Fruit fly (Drosophila melanogaster) whole organism, embryonic: ENCODE measurements around the gene CG33489.

Experiments used
- B-H1 ChIP-seq: fragments of 200-800 bp; sonication (Bioruptor generic); IDR thresholded peaks from 3 replicates; pipeline ENCODE4 v1.3.6; 2022; ENCODE audit warnings: missing biosample characterization, missing genetic modification characterization
- Bteb2 ChIP-seq: fragments of 200-800 bp; sonication (Bioruptor generic); optimal IDR thresholded peaks from 2 replicates; lab custom pipeline; 2016; ENCODE audit warnings: missing biosample characterization, missing genetic modification characterization
- CG10267 ChIP-seq: fragments of 200-800 bp; sonication (Bioruptor generic); optimal IDR thresholded peaks from 2 replicates; lab custom pipeline; 2018; ENCODE audit warnings: missing biosample characterization, mild to moderate bottlenecking, missing genetic modification characterization, moderate library complexity
- CG12104 ChIP-seq: fragments of 200-800 bp; sonication (Bioruptor generic); optimal IDR thresholded peaks from 3 replicates; lab custom pipeline; 2016; ENCODE audit warnings: missing biosample characterization, missing genetic modification characterization
- CG12299 ChIP-seq: fragments of 200-800 bp; sonication (Bioruptor generic); optimal IDR thresholded peaks from 2 replicates; lab custom pipeline; 2018; ENCODE audit warnings: missing biosample characterization, mild to moderate bottlenecking, missing genetic modification characterization
- CG12391 ChIP-seq: fragments of 200-800 bp; sonication (Bioruptor generic); optimal IDR thresholded peaks from 3 replicates; lab custom pipeline; 2018; ENCODE audit warnings: missing biosample characterization, mild to moderate bottlenecking, missing genetic modification characterization, moderate library complexity
- CG12659 ChIP-seq: fragments of 200-800 bp; sonication (Bioruptor generic); optimal IDR thresholded peaks from 3 replicates; lab custom pipeline; 2017; ENCODE audit warnings: mild to moderate bottlenecking, missing biosample characterization, missing genetic modification reagents, missing genetic modification characterization
- CG15269 ChIP-seq: fragments of 200-800 bp; sonication (Bioruptor generic); optimal IDR thresholded peaks from 2 replicates; lab custom pipeline; 2018; ENCODE audit warnings: missing biosample characterization, mild to moderate bottlenecking, missing genetic modification characterization, moderate library complexity
- CG1529 ChIP-seq: fragments of 200-800 bp; sonication (Bioruptor generic); optimal IDR thresholded peaks from 3 replicates; lab custom pipeline; 2018; ENCODE audit warnings: missing biosample characterization, missing genetic modification characterization
- CG16779 ChIP-seq: fragments of 200-800 bp; sonication (Bioruptor generic); IDR thresholded peaks from 2 replicates; pipeline ENCODE4 v1.3.6; 2022; ENCODE audit warnings: missing biosample characterization, missing genetic modification characterization
- CG17385 ChIP-seq: fragments of 200-800 bp; sonication (Bioruptor generic); optimal IDR thresholded peaks from 3 replicates; lab custom pipeline; 2018; ENCODE audit warnings: missing biosample characterization, mild to moderate bottlenecking, missing genetic modification characterization
- CG1832 ChIP-seq: fragments of 200-800 bp; sonication (Bioruptor generic); optimal IDR thresholded peaks from 2 replicates; lab custom pipeline; 2017; ENCODE audit warnings: missing biosample characterization, mild to moderate bottlenecking, missing genetic modification characterization, inconsistent platforms
- CG18599 ChIP-seq: fragments of 200-800 bp; sonication (Bioruptor generic); optimal IDR thresholded peaks from 3 replicates; lab custom pipeline; 2017; ENCODE audit warnings: missing biosample characterization, missing genetic modification characterization, mild to moderate bottlenecking, moderate library complexity, missing genetic modification reagents
- CG30020 ChIP-seq: fragments of 200-800 bp; optimal IDR thresholded peaks from 2 replicates; lab custom pipeline; 2019; ENCODE audit warnings: missing biosample characterization, mild to moderate bottlenecking, missing genetic modification characterization, moderate library complexity
- CG3407 ChIP-seq: fragments of 200-800 bp; sonication (Bioruptor generic); optimal IDR thresholded peaks from 2 replicates; lab custom pipeline; 2018; ENCODE audit warnings: missing biosample characterization, mild to moderate bottlenecking, missing genetic modification characterization
- CG34422 ChIP-seq: fragments of 200-800 bp; sonication (Bioruptor generic); IDR thresholded peaks from 3 replicates; pipeline ENCODE4 v1.3.6; 2022; ENCODE audit warnings: missing biosample characterization, missing genetic modification characterization
- CG7357 ChIP-seq: fragments of 200-800 bp; sonication (Bioruptor generic); IDR thresholded peaks from 3 replicates; pipeline ENCODE4 v1.3.6; 2022; ENCODE audit warnings: missing biosample characterization, missing genetic modification characterization
- CG8478 ChIP-seq: fragments of >200 bp; optimal IDR thresholded peaks from 2 replicates; lab custom pipeline; 2018
- CG9437 ChIP-seq: fragments of 200-800 bp; sonication (Bioruptor generic); optimal IDR thresholded peaks from 2 replicates; lab custom pipeline; 2018; ENCODE audit warnings: missing biosample characterization, mild to moderate bottlenecking, missing genetic modification characterization
- CG9817 ChIP-seq: fragments of 200-800 bp; sonication (Bioruptor generic); optimal IDR thresholded peaks from 2 replicates; lab custom pipeline; 2018; ENCODE audit warnings: missing biosample characterization, mild to moderate bottlenecking, missing genetic modification characterization, moderate library complexity
- CG9932 ChIP-seq: fragments of 200-800 bp; sonication (Bioruptor generic); IDR thresholded peaks from 2 replicates; pipeline ENCODE4 v1.3.6; 2022; ENCODE audit warnings: missing biosample characterization, missing genetic modification characterization
- Dp ChIP-seq: fragments of 200-800 bp; sonication (Bioruptor generic); optimal IDR thresholded peaks from 2 replicates; lab custom pipeline; 2018; ENCODE audit warnings: missing biosample characterization, mild to moderate bottlenecking, missing genetic modification characterization, moderate library complexity
- Elba2 ChIP-seq: fragments of 200-800 bp; sonication (Bioruptor generic); optimal IDR thresholded peaks from 3 replicates; lab custom pipeline; 2016; ENCODE audit warnings: missing biosample characterization, missing genetic modification characterization
- Ets65A ChIP-seq: fragments of 200-800 bp; sonication (Bioruptor generic); peaks from one replicate; lab custom pipeline; 2016; ENCODE audit warnings: missing biosample characterization, missing genetic modification characterization
- HHEX ChIP-seq: fragments of 200-800 bp; sonication (Bioruptor generic); optimal IDR thresholded peaks from 3 replicates; lab custom pipeline; 2017; ENCODE audit warnings: missing biosample characterization, mild to moderate bottlenecking, missing genetic modification characterization, missing genetic modification reagents
- Hr39 ChIP-seq: fragments of >200 bp; optimal IDR thresholded peaks from 2 replicates; lab custom pipeline; 2017
- Jarid2 ChIP-seq: fragments of 200-800 bp; sonication (Bioruptor generic); optimal IDR thresholded peaks from 3 replicates; lab custom pipeline; 2017; ENCODE audit warnings: mild to moderate bottlenecking, missing biosample characterization, missing genetic modification reagents, missing genetic modification characterization
- Lpt ChIP-seq: fragments of >200 bp; optimal IDR thresholded peaks from 2 replicates; lab custom pipeline; 2018; ENCODE audit warnings: missing biosample characterization, missing genetic modification characterization
- Oli ChIP-seq: fragments of 200-800 bp; sonication (Bioruptor generic); optimal IDR thresholded peaks from 2 replicates; lab custom pipeline; 2018; ENCODE audit warnings: missing biosample characterization, mild to moderate bottlenecking, missing genetic modification characterization, moderate library complexity
- Xbp1 ChIP-seq: fragments of 200-800 bp; sonication (Bioruptor generic); optimal IDR thresholded peaks from 3 replicates; lab custom pipeline; 2016; ENCODE audit warnings: missing biosample characterization, mild to moderate bottlenecking, missing genetic modification characterization
- YL-1 ChIP-seq: fragments of 200-800 bp; sonication (Bioruptor generic); optimal IDR thresholded peaks from 3 replicates; lab custom pipeline; 2017; ENCODE audit warnings: missing biosample characterization, mild to moderate bottlenecking, missing genetic modification characterization
- ara ChIP-seq: fragments of 200-800 bp; sonication (Bioruptor generic); IDR thresholded peaks from 2 replicates; pipeline ENCODE4 v1.3.6; 2022; ENCODE audit warnings: missing biosample characterization, missing genetic modification characterization
- br ChIP-seq: fragments of >200 bp; optimal IDR thresholded peaks from 2 replicates; lab custom pipeline; 2017
- cg ChIP-seq: fragments of 200-800 bp; sonication (Bioruptor generic); optimal IDR thresholded peaks from 3 replicates; lab custom pipeline; 2019; ENCODE audit warnings: missing biosample characterization, mild to moderate bottlenecking, missing genetic modification characterization, moderate library complexity
- en ChIP-seq: fragments of 200-800 bp; sonication (Bioruptor generic); optimal IDR thresholded peaks from 2 replicates; lab custom pipeline; 2016; ENCODE audit warnings: missing biosample characterization, missing genetic modification characterization
- gce ChIP-seq: fragments of 200-800 bp; sonication (Bioruptor generic); IDR thresholded peaks from 3 replicates; pipeline ENCODE4 v1.3.6; 2022; ENCODE audit warnings: missing biosample characterization, missing genetic modification characterization
- ham ChIP-seq: fragments of 200-800 bp; sonication (Bioruptor generic); IDR thresholded peaks from 2 replicates; pipeline ENCODE4 v1.3.6; 2022; ENCODE audit warnings: missing biosample characterization, missing genetic modification characterization
- hkb ChIP-seq, 2 experiments: fragments of 200-800 bp in 1 of 2; fragments of >200 bp in 1 of 2; sonication (Bioruptor generic) in 1 of 2; IDR thresholded peaks in 1 of 2; optimal IDR thresholded peaks in 1 of 2; 2 replicates each; pipeline versions ENCODE4 v1.3.6 to Lab custom; 2017 to 2022; ENCODE audit warnings: missing biosample characterization in 1 of 2, missing genetic modification characterization in 1 of 2
- hth ChIP-seq: fragments of >200 bp; optimal IDR thresholded peaks from 2 replicates; lab custom pipeline; 2017; ENCODE audit warnings: inconsistent platforms
- knrl ChIP-seq: fragments of 200-800 bp; sonication (Bioruptor generic); IDR thresholded peaks from 3 replicates; pipeline ENCODE4 v1.3.6; 2022; ENCODE audit warnings: missing biosample characterization, missing genetic modification characterization; ENCODE audit not compliant: partially characterized antibody
- lilli ChIP-seq: fragments of 200-800 bp; sonication (Bioruptor generic); optimal IDR thresholded peaks from 3 replicates; lab custom pipeline; 2016; ENCODE audit warnings: missing biosample characterization, missing genetic modification characterization
- nom ChIP-seq: fragments of 200-800 bp; sonication (Bioruptor generic); optimal IDR thresholded peaks from 2 replicates; lab custom pipeline; 2017; ENCODE audit warnings: missing biosample characterization, missing genetic modification characterization, mild to moderate bottlenecking, moderate library complexity, missing genetic modification reagents
- org-1 ChIP-seq: fragments of 200-800 bp; sonication (Bioruptor generic); optimal IDR thresholded peaks from 2 replicates; lab custom pipeline; 2017; ENCODE audit warnings: missing biosample characterization, missing genetic modification characterization
- p53 ChIP-seq: fragments of 200-800 bp; sonication (Bioruptor generic); optimal IDR thresholded peaks from 2 replicates; lab custom pipeline; 2016; ENCODE audit warnings: missing biosample characterization, missing genetic modification characterization
- schlank ChIP-seq: fragments of 200-800 bp; sonication (Bioruptor generic); optimal IDR thresholded peaks from 2 replicates; lab custom pipeline; 2018; ENCODE audit warnings: missing biosample characterization, mild to moderate bottlenecking, missing genetic modification characterization
- sens ChIP-seq: fragments of 200-800 bp; sonication (Bioruptor generic); peaks from one replicate; lab custom pipeline; 2016; ENCODE audit warnings: missing biosample characterization, missing genetic modification characterization
- so ChIP-seq: fragments of 200-800 bp; sonication (Bioruptor generic); IDR thresholded peaks from 3 replicates; pipeline ENCODE4 v1.3.6; 2022; ENCODE audit warnings: missing biosample characterization, missing genetic modification characterization
- stwl ChIP-seq: fragments of 200-800 bp; sonication (Bioruptor generic); optimal IDR thresholded peaks from 3 replicates; lab custom pipeline; 2018; ENCODE audit warnings: missing biosample characterization, mild to moderate bottlenecking, missing genetic modification characterization, moderate library complexity
- tio ChIP-seq: fragments of 200-800 bp; sonication (Bioruptor generic); optimal IDR thresholded peaks from 2 replicates; lab custom pipeline; 2017; ENCODE audit warnings: missing biosample characterization, missing genetic modification characterization, inconsistent platforms
- trem ChIP-seq: fragments of 200-800 bp; optimal IDR thresholded peaks from 3 replicates; lab custom pipeline; 2019; ENCODE audit warnings: missing biosample characterization, mild to moderate bottlenecking, missing genetic modification characterization, moderate library complexity
- zen2 ChIP-seq: fragments of 200-800 bp; sonication (Bioruptor generic); IDR thresholded peaks from 3 replicates; pipeline ENCODE4 v1.3.6; 2022; ENCODE audit warnings: missing biosample characterization, missing genetic modification characterization; ENCODE audit not compliant: partially characterized antibody

The CG33489 gene

DNA sequence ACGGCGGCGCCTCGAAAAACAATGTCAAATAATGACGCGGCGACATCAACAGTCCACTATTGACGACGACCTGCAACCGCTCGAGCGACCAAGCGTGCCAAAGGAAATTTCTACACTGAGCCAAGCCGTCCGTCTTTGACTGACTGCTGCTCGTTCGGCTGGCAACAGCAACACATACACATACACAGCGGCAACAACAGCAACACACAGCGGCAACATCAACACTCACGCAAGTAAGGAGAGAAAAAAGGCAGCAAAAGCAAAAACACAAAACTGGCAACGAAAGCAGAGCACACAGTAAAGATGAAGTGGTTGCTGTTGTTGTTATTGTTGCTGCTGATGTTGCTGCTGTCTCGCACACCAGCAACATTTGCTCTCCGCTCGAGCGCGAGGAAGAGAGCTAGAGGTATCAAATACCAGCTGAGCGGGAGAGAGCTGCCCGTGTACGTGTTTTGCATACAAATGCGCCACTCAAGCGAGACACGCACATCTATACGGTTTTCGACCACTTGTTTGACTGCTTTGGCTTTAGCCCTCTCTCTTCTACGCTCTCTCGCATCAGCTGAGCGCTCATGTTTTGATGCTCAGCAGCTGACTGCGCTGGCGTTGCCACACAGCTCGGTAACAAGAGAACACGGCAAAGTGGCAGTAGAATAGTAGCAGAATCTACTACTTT lies 23.7 kb downstream of the CG33489 start (continued):
- TF ChIP-seq so (GFP tag; lab: Robert Waterston, UW) (peak; percentile 79; the same call in 2 of the 3 replicates), CG9932 (peak; percentile 19; the same call in 1 of the 2 replicates), Xbp1 (GFP tag; lab: Kevin White, UChicago) (peak; percentile 15), nom (GFP tag; lab: Kevin White, UChicago) (peak; percentile 84), CG9437 (GFP tag; lab: Kevin White, UChicago) (no peak), schlank (no peak), Lpt (no peak), cg (GFP tag; lab: Kevin White, UChicago) (peak; percentile 100), CG1832 (no peak), CG1529 (GFP tag; lab: Kevin White, UChicago) (peak; percentile 32), knrl (peak; percentile 34; the same call in 1 of the 3 replicates), CG17385 (GFP tag; lab: Kevin White, UChicago) (peak; percentile 26), HHEX (no peak), ara (GFP tag; lab: Robert Waterston, UW) (no peak), p53 (GFP tag; lab: Kevin White, UChicago) (no peak), CG12391 (tag; lab: Kevin White, UChicago) (peak; percentile 10), trem (tag; lab: Kevin White, UChicago) (peak; percentile 14), Jarid2 (peak; percentile 96), Oli (tag; lab: Kevin White, UChicago) (peak; percentile 9), CG7357 (GFP tag; lab: Robert Waterston, UW) (no peak), tio (GFP tag; lab: Kevin White, UChicago) (no peak), zen2 (GFP tag; lab: Robert Waterston, UW) (peak; percentile 95), en (no peak), hth (lab: Kevin White, UChicago) (no peak), CG30020 (tag; lab: Kevin White, UChicago) (no peak), CG3407 (GFP tag; lab: Kevin White, UChicago) (peak; percentile 1), B-H1 (GFP tag; lab: Robert Waterston, UW) (no peak; the same call in 2 of the 3 replicates), CG16779 (GFP tag; lab: Robert Waterston, UW) (no peak), ham (GFP tag; lab: Robert Waterston, UW) (no peak), CG8478 (peak; percentile 93), CG12659 (GFP tag; lab: Kevin White, UChicago) (peak; percentile 5), CG18599 (peak; percentile 49), stwl (tag; lab: Kevin White, UChicago) (peak; percentile 47), sens (peak; percentile 76), CG12104 (GFP tag; lab: Kevin White, UChicago) (no peak), br (lab: Kevin White, UChicago) (no peak), Elba2 (GFP tag; lab: Kevin White, UChicago) (no peak), gce (GFP tag; lab: Robert Waterston, UW) (peak; percentile 43; the same call in 2 of the 3 replicates), CG12299 (no peak), org-1 (peak; percentile 17), Hr39 (lab: Kevin White, UChicago) (no peak), YL-1 (GFP tag; lab: Kevin White, UChicago) (peak; percentile 21), Ets65A (GFP tag; lab: Kevin White, UChicago) (no peak), Dp (GFP tag; lab: Kevin White, UChicago) (no peak), Bteb2 (GFP tag; lab: Kevin White, UChicago) (no peak), hkb (optimal IDR thresholded peaks at IDR 0.05; lab: Kevin White, UChicago) (no peak), hkb (GFP tag; IDR thresholded peaks at IDR 0.05; lab: Robert Waterston, UW) (no peak; the same call in 1 of the 2 replicates), lilli (no peak), CG15269 (tag; lab: Kevin White, UChicago) (peak; percentile 49), CG10267 (tag; lab: Kevin White, UChicago) (peak; percentile 21), CG34422 (GFP tag; lab: Robert Waterston, UW) (peak; percentile 51; the same call in 2 of the 3 replicates), CG9817 (no peak)
